Worm (Caenorhabditis elegans) whole organism, L4/young adult: ENCODE data around the gene dpy-3.
A peak's percentile ranks its signal among the peaks of the same experiment; 100 is the strongest.

Experiments used
- W03F9.2 ChIP-seq: fragments of 150-350 bp; optimal IDR thresholded peaks from 2 replicates; lab custom pipeline; 2014; ENCODE audit warnings: missing biosample characterization, missing genetic modification characterization
- dao-5 ChIP-seq: sonication (generic microtip); optimal IDR thresholded peaks from 2 replicates; lab custom pipeline; 2016; ENCODE audit warnings: missing genotype, missing genetic modification characterization, moderate library complexity, missing compliant biosample characterization
- him-1 ChIP-seq: sonication (generic microtip); optimal IDR thresholded peaks from 2 replicates; lab custom pipeline; 2016; ENCODE audit warnings: missing genotype, missing genetic modification reagents, missing genetic modification characterization, missing compliant biosample characterization

Gene dpy-3

DNA sequence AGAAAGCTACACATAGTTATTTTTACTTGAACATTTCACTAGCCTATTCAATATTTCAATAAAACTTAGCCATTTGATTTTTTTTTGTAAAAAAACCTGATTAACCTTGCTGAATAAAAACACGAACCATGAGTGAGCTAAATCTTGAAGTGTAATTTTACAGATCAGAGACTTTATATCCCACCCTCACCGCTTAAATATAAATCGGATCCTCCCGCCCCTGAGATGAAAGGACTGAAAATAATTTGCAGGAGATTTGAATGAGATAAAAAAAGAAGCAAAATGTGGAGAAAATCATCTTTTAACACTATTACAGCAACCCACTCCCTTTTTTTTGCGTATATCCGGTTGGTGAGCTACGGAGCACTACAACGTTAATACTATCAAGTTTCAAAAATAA, 4.6 kb upstream of the dpy-3 start, which contains the start of gene npax-2:
Gene npax-2 (minus strand): TSS at position 101 of the 400 bp plus-strand sequence.
- TF ChIP-seq him-1 (tag; lab: Kevin White, UChicago) (no peak), W03F9.2 (tag; lab: Kevin White, UChicago) (no peak), dao-5 (tag; lab: Kevin White, UChicago) (no peak)

DNA sequence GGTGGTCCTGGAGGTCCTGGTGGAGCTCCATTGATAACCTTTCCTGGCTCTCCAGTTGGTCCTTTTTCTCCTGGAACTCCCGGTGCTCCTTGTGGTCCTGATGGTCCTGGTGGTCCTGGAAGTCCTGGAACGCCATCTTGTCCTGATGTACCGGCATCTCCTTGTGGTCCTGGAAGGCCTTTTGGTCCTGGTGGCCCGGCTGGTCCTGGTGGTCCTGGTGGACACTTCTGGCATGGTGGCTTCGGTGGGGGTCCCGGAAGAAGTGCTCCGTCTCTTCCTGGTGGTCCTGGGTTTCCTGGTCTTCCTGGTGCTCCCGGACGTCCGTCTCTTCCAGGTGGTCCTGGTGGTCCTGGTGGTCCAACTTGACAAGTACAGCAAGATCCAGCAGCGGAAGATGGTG, 572 bp downstream of the dpy-3 start:
- TF ChIP-seq dao-5 (tag; lab: Kevin White, UChicago): no peak
- TF ChIP-seq him-1 (tag; lab: Kevin White, UChicago): no peak
- TF ChIP-seq W03F9.2 (tag; lab: Kevin White, UChicago): no peak

DNA sequence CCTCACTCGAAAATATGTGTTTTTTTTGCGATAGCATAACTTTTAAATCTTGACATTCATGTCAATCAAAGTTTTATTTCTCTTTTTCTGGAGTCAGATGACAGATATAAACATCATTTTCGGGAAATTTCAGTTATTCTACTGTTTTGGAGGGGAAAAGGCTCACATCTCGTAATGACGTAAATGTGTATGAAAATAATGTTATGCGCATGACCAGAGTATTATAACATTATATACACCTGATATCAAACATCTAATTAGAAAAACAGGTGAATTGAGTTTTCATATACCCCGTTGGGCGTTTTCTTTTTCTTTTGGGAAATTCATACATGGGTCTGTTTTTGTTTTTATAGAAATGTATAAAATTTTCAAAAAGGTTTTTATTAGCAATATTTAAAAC, 1.2 kb downstream of the dpy-3 start:
- TF ChIP-seq him-1 (tag; lab: Kevin White, UChicago): no peak
- TF ChIP-seq W03F9.2 (tag; lab: Kevin White, UChicago): no peak
- TF ChIP-seq dao-5 (tag; lab: Kevin White, UChicago): no peak

DNA sequence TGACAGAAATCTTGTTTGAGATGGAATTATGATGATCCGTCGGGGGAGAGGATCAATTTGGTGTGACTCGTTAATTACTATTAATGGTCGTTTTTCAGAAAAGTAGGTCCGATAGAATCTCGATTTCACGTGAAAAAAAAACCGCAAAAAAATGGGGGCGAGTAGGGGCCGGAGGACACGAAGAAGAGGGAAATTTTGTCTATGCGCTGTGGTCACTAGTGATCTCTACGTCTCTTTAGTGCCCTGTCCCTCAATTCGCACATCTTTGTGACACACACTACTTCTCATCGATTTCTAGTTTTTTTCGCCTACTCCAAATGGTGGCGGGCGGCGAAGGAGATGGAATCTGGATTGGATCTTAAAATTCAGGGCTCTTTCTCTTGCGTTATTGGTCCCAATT, 4.8 kb downstream of the dpy-3 start:
- TF ChIP-seq W03F9.2 (tag; lab: Kevin White, UChicago) (no peak), dao-5 (tag; lab: Kevin White, UChicago) (no peak), him-1 (tag; lab: Kevin White, UChicago) (no peak)

DNA sequence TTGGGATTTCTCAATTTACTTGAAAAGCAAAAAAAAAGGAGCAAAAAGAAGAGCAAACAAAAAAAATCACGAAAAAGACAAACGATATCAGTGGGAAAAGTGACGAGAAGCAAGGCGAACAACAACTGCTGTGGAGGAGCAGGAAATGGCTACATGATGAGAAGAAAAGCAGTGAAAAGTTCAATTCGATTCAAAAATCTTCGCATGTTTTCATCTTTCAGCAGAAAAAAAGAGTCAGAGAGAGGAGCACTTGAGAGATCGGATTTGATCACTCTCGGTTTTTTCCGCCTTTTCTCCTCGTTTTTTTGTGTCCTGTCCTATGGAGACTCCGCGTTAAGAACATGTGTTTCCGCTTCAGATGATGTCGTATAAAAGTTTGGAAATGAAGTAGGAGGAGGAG, 6.5 kb downstream of the dpy-3 start:
- no peak for TF ChIP-seq him-1 (tag; lab: Kevin White, UChicago)
- no peak for TF ChIP-seq W03F9.2 (tag; lab: Kevin White, UChicago)

DNA sequence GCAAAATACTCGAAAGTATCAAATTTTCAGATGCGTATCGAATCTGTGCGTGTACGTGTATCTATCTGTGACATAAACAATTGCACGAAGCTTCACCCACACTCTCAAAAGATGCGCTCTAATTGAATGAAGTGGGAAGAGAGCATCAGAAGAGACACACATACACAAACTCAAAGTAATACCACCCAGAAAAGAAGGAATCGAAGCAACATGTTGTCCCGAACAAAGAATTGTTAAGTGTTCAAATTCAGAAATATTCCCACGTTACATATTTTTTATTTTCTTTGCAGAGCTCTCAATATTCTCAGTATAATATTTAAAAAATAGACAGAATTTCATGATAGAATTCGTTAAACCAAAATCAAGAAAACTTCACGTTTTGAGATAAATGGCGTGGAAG, 8.5 kb downstream of the dpy-3 start:
- TF ChIP-seq dao-5 (tag; lab: Kevin White, UChicago) (no peak), W03F9.2 (tag; lab: Kevin White, UChicago) (no peak), him-1 (tag; lab: Kevin White, UChicago) (no peak)

DNA sequence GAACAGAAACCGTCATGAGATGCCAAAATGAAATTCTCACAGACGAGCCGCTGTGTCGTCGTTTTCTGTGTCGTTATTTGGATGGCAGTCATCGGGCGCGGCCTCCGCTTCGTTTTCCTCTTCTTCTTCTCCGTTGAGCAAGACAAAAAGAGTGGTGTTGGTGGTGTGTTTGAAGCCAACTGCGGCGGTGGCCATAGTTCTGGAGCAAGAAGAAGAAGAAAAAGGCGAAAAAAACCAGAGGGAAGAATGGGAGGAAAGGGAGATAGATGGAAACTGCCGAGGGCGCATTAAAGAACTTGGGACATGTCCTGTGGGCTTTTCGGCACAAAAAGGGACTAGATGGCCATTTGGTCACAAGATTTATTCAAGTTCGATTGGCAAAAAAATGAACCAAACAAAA, 13.8 kb downstream of the dpy-3 start, which contains the start of gene F53B1.9:
Gene F53B1.9 (minus strand): TSS at position 195 of the 400 bp plus-strand sequence.
- TF ChIP-seq him-1 (tag; lab: Kevin White, UChicago): peak; percentile 10
- no peak for TF ChIP-seq dao-5 (tag; lab: Kevin White, UChicago)

DNA sequence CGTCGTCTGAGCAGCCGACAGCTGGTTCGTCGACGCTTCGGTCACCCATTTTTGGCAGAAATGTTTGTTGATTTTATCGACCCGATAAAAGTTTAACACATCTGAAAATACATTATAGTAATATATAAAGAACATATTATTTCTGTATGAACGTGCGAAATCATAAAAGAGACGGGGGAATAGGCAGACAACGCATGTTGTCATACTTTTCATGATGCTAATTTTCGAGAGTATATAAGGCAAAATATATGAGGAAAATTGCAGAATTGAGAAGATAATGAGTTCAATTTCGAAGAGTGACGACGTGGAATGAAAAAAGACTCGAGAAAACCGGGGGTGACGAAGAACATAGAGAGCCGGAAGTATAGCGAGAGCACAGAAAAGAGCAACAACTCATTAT, 15.3 kb downstream of the dpy-3 start, which contains the start of gene F53B1.8:
Gene F53B1.8 (minus strand): TSS at position 101 of the 400 bp plus-strand sequence.
- TF ChIP-seq dao-5 (tag; lab: Kevin White, UChicago) (no peak), W03F9.2 (tag; lab: Kevin White, UChicago) (no peak), him-1 (tag; lab: Kevin White, UChicago) (no peak)

DNA sequence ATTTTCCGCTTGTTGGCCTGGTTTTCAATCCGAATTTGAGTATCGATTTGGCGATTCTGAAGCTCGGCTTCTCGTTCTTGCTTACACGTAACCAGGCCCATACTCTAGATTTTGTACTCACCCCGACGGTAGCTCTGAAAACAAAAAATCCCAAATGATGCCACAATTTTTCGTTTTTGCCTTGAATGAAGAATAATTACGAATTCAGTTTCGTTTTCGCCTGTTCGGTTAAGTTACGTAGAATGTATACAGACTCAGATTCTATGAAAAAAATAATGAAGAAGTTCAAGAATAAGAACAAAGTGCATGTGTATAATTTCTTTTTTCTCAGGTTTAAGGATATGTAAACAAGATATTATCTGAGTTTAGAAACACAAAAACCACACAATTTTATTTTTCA, 24.5 kb downstream of the dpy-3 start, which contains the start of gene gpa-5:
Gene gpa-5 (minus strand): TSS at position 101 of the 400 bp plus-strand sequence.
- no peak for TF ChIP-seq dao-5 (tag; lab: Kevin White, UChicago)
- TF ChIP-seq him-1 (tag; lab: Kevin White, UChicago): no peak
- TF ChIP-seq W03F9.2 (tag; lab: Kevin White, UChicago): no peak

DNA sequence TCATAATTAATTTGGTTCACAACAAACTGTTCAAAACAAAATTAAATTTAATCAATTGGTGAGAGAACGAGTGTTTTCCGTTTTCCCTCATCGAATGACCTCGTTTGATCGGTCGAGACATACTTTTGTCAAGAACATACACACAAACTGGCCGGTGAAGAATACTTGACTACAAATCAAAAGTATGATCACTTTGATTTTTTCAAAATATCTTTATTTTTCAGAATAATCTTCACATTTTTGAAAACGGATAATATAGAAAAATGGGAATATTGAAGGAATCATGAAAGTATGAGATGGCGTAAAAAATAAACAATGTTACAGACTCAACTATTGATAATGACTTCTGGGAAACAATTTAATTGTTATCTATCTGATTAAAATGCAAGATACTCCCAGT, 27.3 kb downstream of the dpy-3 start, which contains the start of gene swip-10:
Gene swip-10 (minus strand): TSS at position 101 of the 400 bp plus-strand sequence.
- TF ChIP-seq dao-5 (tag; lab: Kevin White, UChicago) (no peak), him-1 (tag; lab: Kevin White, UChicago) (no peak), W03F9.2 (tag; lab: Kevin White, UChicago) (no peak)

DNA sequence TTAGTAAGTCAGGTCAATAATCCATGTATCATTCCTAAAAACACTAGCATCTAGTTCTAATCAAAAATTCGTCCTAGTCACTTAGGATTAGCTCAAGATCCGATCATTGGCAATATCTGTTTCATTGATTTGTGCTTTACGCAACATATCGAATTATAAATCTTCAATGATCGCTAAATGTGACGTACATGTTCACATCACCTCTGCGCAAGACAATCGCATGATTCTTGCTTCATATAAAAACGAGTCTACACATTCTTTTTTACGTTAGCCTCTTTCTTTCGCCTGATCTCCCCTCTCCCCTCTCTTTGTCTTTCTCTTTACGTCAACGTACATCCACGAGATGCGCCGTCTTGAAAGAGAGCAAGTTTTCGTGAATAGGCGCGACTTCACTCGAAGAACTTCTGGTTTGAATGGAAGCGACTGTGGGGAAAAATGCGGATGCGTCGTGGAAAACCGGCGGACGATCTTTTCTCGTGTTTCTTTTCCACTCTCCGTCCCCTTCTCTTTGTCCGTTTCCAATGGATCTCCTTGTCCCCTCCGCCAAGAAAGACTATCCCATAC, 29.1 kb downstream of the dpy-3 start:
- TF ChIP-seq dao-5 (tag; lab: Kevin White, UChicago) (no peak), W03F9.2 (tag; lab: Kevin White, UChicago) (no peak), him-1 (tag; lab: Kevin White, UChicago) (no peak)

DNA sequence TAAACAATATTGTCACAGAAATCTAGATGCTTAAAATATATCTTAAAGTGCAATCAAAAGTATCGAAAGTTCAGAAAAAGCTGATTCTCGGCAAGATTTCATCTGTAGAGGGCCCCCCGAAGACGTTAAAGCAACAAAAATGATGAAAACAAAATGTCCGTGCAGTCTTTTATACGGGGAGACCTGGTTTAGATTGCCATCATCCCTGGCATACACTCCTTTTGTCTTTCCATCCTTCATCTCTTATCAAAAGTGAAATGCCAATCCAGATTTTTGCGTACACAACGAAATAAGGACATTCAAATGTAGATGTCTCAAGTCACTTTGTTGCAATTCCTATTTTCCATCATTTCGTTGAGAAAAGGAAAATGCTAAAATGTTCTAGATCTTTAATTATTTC, 31.3 kb downstream of the dpy-3 start:
- TF ChIP-seq dao-5 (tag; lab: Kevin White, UChicago) (no peak), W03F9.2 (tag; lab: Kevin White, UChicago) (no peak), him-1 (tag; lab: Kevin White, UChicago) (no peak)

DNA sequence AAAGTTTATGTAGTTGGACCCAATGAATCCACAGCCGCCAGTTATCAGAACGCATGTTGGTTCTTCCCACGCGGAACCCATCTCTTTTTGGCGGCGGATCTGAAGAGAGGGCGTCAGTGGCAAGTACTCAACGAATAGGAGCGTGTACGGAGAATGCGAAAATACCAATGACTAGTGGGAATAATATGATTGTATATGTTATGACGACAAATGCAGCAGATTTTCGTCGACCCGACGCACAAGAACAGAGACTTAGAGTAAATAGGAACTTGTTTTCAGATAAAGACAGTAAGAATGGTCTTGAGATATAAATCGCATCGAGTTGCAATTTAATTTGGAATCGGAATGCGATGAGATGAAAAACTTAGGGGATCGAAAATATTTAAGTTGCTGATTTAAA, 32.4 kb downstream of the dpy-3 start, which contains the start of gene bus-5:
Gene bus-5 (minus strand): TSS at position 101 of the 400 bp plus-strand sequence.
- no peak for TF ChIP-seq him-1 (tag; lab: Kevin White, UChicago)
- no peak for TF ChIP-seq dao-5 (tag; lab: Kevin White, UChicago)
- no peak for TF ChIP-seq W03F9.2 (tag; lab: Kevin White, UChicago)
